Fruit fly (Drosophila melanogaster) whole organism, prepupa: ENCODE measurements around the gene CG2680.

ENCODE experiments used
- Blimp-1 ChIP-seq: fragments of 200-800 bp; sonication (Bioruptor generic); optimal IDR thresholded peaks from 3 replicates; lab custom pipeline; 2017; ENCODE audit warnings: missing biosample characterization, missing genetic modification characterization, mild to moderate bottlenecking, moderate library complexity, missing genetic modification reagents
- CG10631 ChIP-seq: fragments of 200-800 bp; sonication (Bioruptor generic); optimal IDR thresholded peaks from 2 replicates; lab custom pipeline; 2016; ENCODE audit warnings: missing biosample characterization, missing genetic modification characterization
- CG11294 ChIP-seq: fragments of 200-800 bp; sonication (Bioruptor generic); IDR thresholded peaks from 2 replicates; pipeline ENCODE4 v1.3.6; 2022; ENCODE audit warnings: missing biosample characterization, missing genetic modification characterization
- CG11762 ChIP-seq: fragments of 200-800 bp; sonication (Bioruptor generic); optimal IDR thresholded peaks from 3 replicates; lab custom pipeline; 2016; ENCODE audit warnings: missing biosample characterization, missing genetic modification characterization; ENCODE audit not compliant: insufficient read depth
- CG11902 ChIP-seq: fragments of 200-800 bp; sonication (Bioruptor generic); optimal IDR thresholded peaks from 3 replicates; lab custom pipeline; 2016; ENCODE audit warnings: missing biosample characterization, missing genetic modification characterization
- CG15336 ChIP-seq: fragments of 200-800 bp; sonication (Bioruptor generic); IDR thresholded peaks from 2 replicates; pipeline ENCODE4 v1.3.6; 2022; ENCODE audit warnings: missing biosample characterization, missing genetic modification characterization
- CG1621 ChIP-seq: fragments of 200-800 bp; sonication (Bioruptor generic); optimal IDR thresholded peaks from 3 replicates; lab custom pipeline; 2018; ENCODE audit warnings: missing biosample characterization, mild to moderate bottlenecking, missing genetic modification characterization
- CG16779 ChIP-seq: fragments of 200-800 bp; sonication (Bioruptor generic); optimal IDR thresholded peaks from 3 replicates; lab custom pipeline; 2017; ENCODE audit warnings: missing biosample characterization, mild to moderate bottlenecking, missing genetic modification characterization
- CG31627 ChIP-seq: fragments of 200-800 bp; sonication (Bioruptor generic); optimal IDR thresholded peaks from 3 replicates; lab custom pipeline; 2016; ENCODE audit warnings: missing biosample characterization, missing genetic modification characterization
- CG34406 ChIP-seq: fragments of 200-800 bp; sonication (Bioruptor generic); optimal IDR thresholded peaks from 3 replicates; lab custom pipeline; 2016; ENCODE audit warnings: missing biosample characterization, missing genetic modification characterization
- CG4318 ChIP-seq: fragments of 200-800 bp; sonication (Bioruptor generic); optimal IDR thresholded peaks from 3 replicates; lab custom pipeline; 2017; ENCODE audit warnings: missing biosample characterization, mild to moderate bottlenecking, missing genetic modification characterization
- CG6163 ChIP-seq: fragments of 200-800 bp; sonication (Bioruptor generic); IDR thresholded peaks from 3 replicates; pipeline ENCODE4 v1.3.6; 2022; ENCODE audit warnings: missing biosample characterization, missing genetic modification characterization
- CG6792 ChIP-seq: fragments of 200-800 bp; sonication (Bioruptor generic); optimal IDR thresholded peaks from 3 replicates; lab custom pipeline; 2016; ENCODE audit warnings: missing biosample characterization, missing genetic modification characterization
- CG6808 ChIP-seq: fragments of 200-800 bp; sonication (Bioruptor generic); optimal IDR thresholded peaks from 3 replicates; lab custom pipeline; 2017; ENCODE audit warnings: missing biosample characterization, missing genetic modification characterization, mild to moderate bottlenecking, moderate library complexity, missing genetic modification reagents
- CG6854 ChIP-seq: fragments of 200-800 bp; sonication (Bioruptor generic); optimal IDR thresholded peaks from 2 replicates; lab custom pipeline; 2017; ENCODE audit warnings: missing biosample characterization, mild to moderate bottlenecking, missing genetic modification characterization
- CG7368 ChIP-seq: fragments of 200-800 bp; sonication (Bioruptor generic); optimal IDR thresholded peaks from 3 replicates; lab custom pipeline; 2016; ENCODE audit warnings: missing biosample characterization, missing genetic modification characterization
- CG8119 ChIP-seq: fragments of 200-800 bp; sonication (Bioruptor generic); IDR thresholded peaks from 3 replicates; pipeline ENCODE4 v1.3.6; 2022; ENCODE audit warnings: missing biosample characterization, missing genetic modification characterization
- CG8319 ChIP-seq: fragments of 200-800 bp; sonication (Bioruptor generic); optimal IDR thresholded peaks from 3 replicates; lab custom pipeline; 2016; ENCODE audit warnings: missing biosample characterization, missing genetic modification characterization
- CG8632 ChIP-seq: fragments of 200-800 bp; sonication (Bioruptor generic); optimal IDR thresholded peaks from 3 replicates; lab custom pipeline; 2016; ENCODE audit warnings: missing biosample characterization, missing genetic modification characterization
- CG9139 ChIP-seq: fragments of 200-800 bp; sonication (Bioruptor generic); optimal IDR thresholded peaks from 3 replicates; lab custom pipeline; 2017; ENCODE audit warnings: missing biosample characterization, mild to moderate bottlenecking, missing genetic modification characterization
- Eip75B ChIP-seq: fragments of 200-800 bp; sonication (Bioruptor generic); optimal IDR thresholded peaks from 3 replicates; lab custom pipeline; 2016; ENCODE audit warnings: missing biosample characterization, missing genetic modification characterization
- Eip78C ChIP-seq: fragments of 200-800 bp; sonication (Bioruptor generic); peaks from one replicate; lab custom pipeline; 2016; ENCODE audit warnings: missing biosample characterization, missing genetic modification characterization
- Ets96B ChIP-seq: fragments of 200-800 bp; optimal IDR thresholded peaks from 2 replicates; lab custom pipeline; 2019; ENCODE audit warnings: missing biosample characterization, mild to moderate bottlenecking, missing genetic modification characterization, moderate library complexity
- Gug ChIP-seq: fragments of 200-800 bp; sonication (Bioruptor generic); IDR thresholded peaks from 2 replicates; pipeline ENCODE4 v1.3.6; 2022; ENCODE audit warnings: missing biosample characterization, missing genetic modification characterization
- Hr38 ChIP-seq: sonication (Bioruptor generic); optimal IDR thresholded peaks from 2 replicates; lab custom pipeline; 2016; ENCODE audit warnings: missing biosample characterization, missing genetic modification characterization
- Hr39 ChIP-seq: fragments of 200-800 bp; sonication (Bioruptor generic); optimal IDR thresholded peaks from 2 replicates; lab custom pipeline; 2016; ENCODE audit warnings: missing biosample characterization, missing genetic modification characterization
- Hr4 ChIP-seq: fragments of 200-800 bp; sonication (Bioruptor generic); optimal IDR thresholded peaks from 3 replicates; lab custom pipeline; 2016; ENCODE audit warnings: missing biosample characterization, missing genetic modification characterization
- OdsH ChIP-seq: fragments of 200-800 bp; sonication (Bioruptor generic); optimal IDR thresholded peaks from 3 replicates; lab custom pipeline; 2016; ENCODE audit warnings: missing biosample characterization, missing genetic modification characterization
- Sox15 ChIP-seq: fragments of 200-800 bp; sonication (Bioruptor generic); optimal IDR thresholded peaks from 3 replicates; lab custom pipeline; 2016; ENCODE audit warnings: missing biosample characterization, missing genetic modification characterization
- achi ChIP-seq: fragments of 200-800 bp; sonication (Bioruptor generic); optimal IDR thresholded peaks from 3 replicates; lab custom pipeline; 2016; ENCODE audit warnings: missing biosample characterization, missing genetic modification characterization
- acj6 ChIP-seq: fragments of 200-800 bp; sonication (Bioruptor generic); optimal IDR thresholded peaks from 3 replicates; lab custom pipeline; 2016; ENCODE audit warnings: missing biosample characterization, missing genetic modification characterization
- cyc ChIP-seq: fragments of 200-800 bp; sonication (Bioruptor generic); optimal IDR thresholded peaks from 3 replicates; lab custom pipeline; 2016; ENCODE audit warnings: missing biosample characterization, missing genetic modification characterization
- dac ChIP-seq: fragments of 200-800 bp; sonication (Bioruptor generic); optimal IDR thresholded peaks from 2 replicates; lab custom pipeline; 2017; ENCODE audit warnings: missing biosample characterization, mild to moderate bottlenecking, missing genetic modification characterization
- dsx ChIP-seq: fragments of 200-800 bp; optimal IDR thresholded peaks from 3 replicates; lab custom pipeline; 2019; ENCODE audit warnings: missing biosample characterization, mild to moderate bottlenecking, missing genetic modification characterization, moderate library complexity; ENCODE audit not compliant: poor library complexity, severe bottlenecking
- eg ChIP-seq: fragments of 200-800 bp; sonication (Bioruptor generic); IDR thresholded peaks from 3 replicates; pipeline ENCODE4 v1.3.6; 2022; ENCODE audit warnings: missing biosample characterization, missing genetic modification characterization
- esn ChIP-seq: fragments of 200-800 bp; sonication (Bioruptor generic); optimal IDR thresholded peaks from 2 replicates; lab custom pipeline; 2016; ENCODE audit warnings: missing biosample characterization, mild to moderate bottlenecking, missing genetic modification characterization, moderate library complexity
- fd85E ChIP-seq: fragments of 200-800 bp; sonication (Bioruptor generic); optimal IDR thresholded peaks from 3 replicates; lab custom pipeline; 2016; ENCODE audit warnings: missing biosample characterization, missing genetic modification characterization
- lz ChIP-seq: fragments of 200-800 bp; sonication (Bioruptor generic); optimal IDR thresholded peaks from 3 replicates; lab custom pipeline; 2016; ENCODE audit warnings: missing biosample characterization, missing genetic modification characterization
- net ChIP-seq: fragments of 200-800 bp; sonication (Bioruptor generic); optimal IDR thresholded peaks from 3 replicates; lab custom pipeline; 2016; ENCODE audit warnings: missing biosample characterization, missing genetic modification characterization
- salr ChIP-seq, 2 experiments: fragments of 200-800 bp; sonication (Bioruptor generic); optimal IDR thresholded peaks; 3 replicates each; lab custom pipeline; 2016 to 2018; ENCODE audit warnings: missing biosample characterization in 2 of 2, missing genetic modification characterization in 2 of 2, mild to moderate bottlenecking in 1 of 2
- spab ChIP-seq: fragments of 200-800 bp; sonication (Bioruptor generic); optimal IDR thresholded peaks from 2 replicates; lab custom pipeline; 2017; ENCODE audit warnings: missing biosample characterization, mild to moderate bottlenecking, missing genetic modification characterization, missing genetic modification reagents
- ss ChIP-seq, 2 experiments: fragments of 200-800 bp; sonication (Bioruptor generic); optimal IDR thresholded peaks; 2 replicates in 1 of 2; 3 replicates in 1 of 2; lab custom pipeline; 2017 to 2018; ENCODE audit warnings: mild to moderate bottlenecking in 2 of 2, missing biosample characterization in 2 of 2, missing genetic modification characterization in 2 of 2, moderate library complexity in 1 of 2
- vri ChIP-seq: fragments of 200-800 bp; sonication (Bioruptor generic); optimal IDR thresholded peaks from 3 replicates; lab custom pipeline; 2016; ENCODE audit warnings: missing biosample characterization, mild to moderate bottlenecking, missing genetic modification characterization

CG2680 gene

DNA sequence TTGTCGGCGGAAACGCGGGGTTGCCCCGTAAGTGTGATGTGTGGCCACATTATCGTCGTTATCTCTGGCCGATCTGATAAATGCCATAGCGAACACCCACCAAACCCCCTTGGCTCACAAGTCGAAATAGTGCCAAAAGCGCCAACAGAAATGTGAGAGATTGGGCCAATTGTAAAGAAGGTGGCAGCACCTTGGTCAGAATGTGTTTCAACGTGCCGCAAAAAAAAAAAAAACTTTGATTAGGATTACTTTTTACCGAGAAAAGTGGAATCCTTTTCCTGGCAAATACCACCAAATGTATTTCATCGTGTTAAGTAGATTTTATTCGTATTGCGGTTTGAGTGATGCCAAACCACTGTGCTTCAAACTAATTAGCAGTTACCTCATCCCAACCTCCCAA, 35.8 kb upstream of the CG2680 start (continued):
- no peak for TF ChIP-seq Hr38 (GFP tag; lab: Kevin White, UChicago)
- peak; percentile 6 for TF ChIP-seq CG6792 (GFP tag; lab: Kevin White, UChicago)
- TF ChIP-seq CG9139 (GFP tag; lab: Kevin White, UChicago), result no peak
- TF ChIP-seq CG6854 (GFP tag; lab: Kevin White, UChicago), result no peak
- TF ChIP-seq CG8119 (GFP tag; lab: Robert Waterston, UW), result peak; percentile 23; the same call in 1 of the 3 replicates
- no peak for TF ChIP-seq CG8632 (GFP tag; lab: Kevin White, UChicago)
- no peak for TF ChIP-seq dsx
- TF ChIP-seq spab, result no peak
- peak; percentile 61 for TF ChIP-seq Hr39 (GFP tag; lab: Kevin White, UChicago)
- TF ChIP-seq net (GFP tag; lab: Kevin White, UChicago), result peak; percentile 28
- peak; percentile 26 for TF ChIP-seq cyc
- TF ChIP-seq lz (GFP tag; lab: Kevin White, UChicago), result peak; percentile 45
- TF ChIP-seq Hr4 (GFP tag; lab: Kevin White, UChicago), result peak; percentile 50
- peak; percentile 42 for TF ChIP-seq Gug
- TF ChIP-seq acj6 (GFP tag; lab: Kevin White, UChicago), result peak; percentile 43
- no peak for TF ChIP-seq salr (GFP tag; optimal IDR thresholded peaks at IDR 0.05; lab: Kevin White, UChicago)
- peak; percentile 54 for TF ChIP-seq esn (GFP tag; lab: Kevin White, UChicago)
- TF ChIP-seq CG11294, result peak; percentile 55
- peak; percentile 35 for TF ChIP-seq achi (GFP tag; lab: Kevin White, UChicago)
- TF ChIP-seq CG10631 (GFP tag; lab: Kevin White, UChicago), result no peak
- no peak for TF ChIP-seq Eip75B (GFP tag; lab: Kevin White, UChicago)
- TF ChIP-seq eg, result peak; percentile 81
- no peak for TF ChIP-seq CG1621 (tag; lab: Kevin White, UChicago)

DNA sequence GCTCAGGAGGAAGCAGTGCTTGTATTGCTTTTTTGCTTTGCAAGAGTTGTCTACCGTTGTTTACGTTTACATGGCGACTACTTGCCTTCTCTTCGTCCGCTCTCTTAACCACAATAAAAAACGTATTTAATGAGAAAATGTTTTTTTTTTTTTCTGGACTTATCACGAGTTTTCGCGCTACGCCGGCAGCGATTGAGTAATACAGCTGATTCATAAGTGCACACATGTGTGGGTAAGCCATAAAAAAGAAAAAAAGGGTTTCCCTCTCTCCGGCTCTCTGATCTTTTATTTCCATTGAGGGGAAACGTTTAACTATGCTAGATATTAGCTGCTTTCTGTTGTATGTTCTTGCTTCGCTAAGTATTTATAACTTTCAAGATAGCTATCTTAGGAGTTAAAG, 34.8 kb upstream of the CG2680 start:
- TF ChIP-seq fd85E (GFP tag; lab: Kevin White, UChicago) (no peak), CG8119 (GFP tag; lab: Robert Waterston, UW) (peak; percentile 68; the same call in 2 of the 3 replicates), CG11762 (GFP tag; lab: Kevin White, UChicago) (no peak), eg (peak; percentile 66; the same call in 2 of the 3 replicates), CG15336 (GFP tag; lab: Robert Waterston, UW) (peak; percentile 58), CG6163 (GFP tag; lab: Robert Waterston, UW) (peak; percentile 68; the same call in 2 of the 3 replicates), dsx (peak; percentile 1), OdsH (no peak), CG11902 (GFP tag; lab: Kevin White, UChicago) (no peak), CG6808 (GFP tag; lab: Kevin White, UChicago) (peak; percentile 53), Eip78C (peak; percentile 34), Hr38 (GFP tag; lab: Kevin White, UChicago) (no peak), CG16779 (tag; lab: Kevin White, UChicago) (peak; percentile 64), net (GFP tag; lab: Kevin White, UChicago) (peak; percentile 16), CG9139 (GFP tag; lab: Kevin White, UChicago) (no peak), ss (GFP tag; optimal IDR thresholded peaks at IDR 0.05; lab: Kevin White, UChicago) (peak in 1 of 2 experiments; percentile 61), Eip75B (GFP tag; lab: Kevin White, UChicago) (no peak), Ets96B (tag; lab: Kevin White, UChicago) (peak; percentile 15), vri (GFP tag; lab: Kevin White, UChicago) (peak; percentile 92)

DNA sequence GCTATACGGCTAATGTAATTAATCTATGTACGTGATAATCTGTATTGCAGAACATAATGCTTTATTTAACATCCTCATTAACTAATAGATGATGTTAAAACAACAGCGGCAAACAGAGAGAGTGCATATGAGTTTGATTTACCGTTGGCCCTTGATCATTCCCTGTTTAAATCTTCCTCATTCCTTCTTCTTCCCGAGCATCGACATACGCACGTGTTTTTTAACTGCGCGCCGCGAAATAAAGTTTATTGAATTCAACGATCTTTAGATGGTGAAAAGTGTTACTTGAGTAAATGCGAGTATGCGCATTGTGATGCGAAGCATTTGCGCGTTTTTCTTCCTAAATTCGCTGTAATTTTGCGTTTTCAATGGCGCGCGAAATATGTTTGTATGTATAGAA, 32.9 kb upstream of the CG2680 start, which contains the start of gene kirre:
kirre (plus strand) TSS at position 301 of the 400 bp plus-strand sequence.
- TF ChIP-seq Sox15 (GFP tag; lab: Kevin White, UChicago), result no peak
- no peak for TF ChIP-seq CG6854 (GFP tag; lab: Kevin White, UChicago)
- no peak for TF ChIP-seq CG34406 (GFP tag; lab: Kevin White, UChicago)
- TF ChIP-seq dac (GFP tag; lab: Kevin White, UChicago), result no peak
- TF ChIP-seq CG4318 (GFP tag; lab: Kevin White, UChicago), result no peak
- no peak for TF ChIP-seq Blimp-1
- no peak for TF ChIP-seq vri (GFP tag; lab: Kevin White, UChicago)
- TF ChIP-seq spab, result no peak
- no peak for TF ChIP-seq CG11762 (GFP tag; lab: Kevin White, UChicago)
- no peak for TF ChIP-seq CG8319
- TF ChIP-seq CG6163 (GFP tag; lab: Robert Waterston, UW), result no peak
- TF ChIP-seq CG31627 (GFP tag; lab: Kevin White, UChicago), result no peak
- TF ChIP-seq CG7368 (GFP tag; lab: Kevin White, UChicago), result no peak
